Worm (Caenorhabditis elegans): ENCODE measurements around the gene oig-3.

Gene oig-3

DNA sequence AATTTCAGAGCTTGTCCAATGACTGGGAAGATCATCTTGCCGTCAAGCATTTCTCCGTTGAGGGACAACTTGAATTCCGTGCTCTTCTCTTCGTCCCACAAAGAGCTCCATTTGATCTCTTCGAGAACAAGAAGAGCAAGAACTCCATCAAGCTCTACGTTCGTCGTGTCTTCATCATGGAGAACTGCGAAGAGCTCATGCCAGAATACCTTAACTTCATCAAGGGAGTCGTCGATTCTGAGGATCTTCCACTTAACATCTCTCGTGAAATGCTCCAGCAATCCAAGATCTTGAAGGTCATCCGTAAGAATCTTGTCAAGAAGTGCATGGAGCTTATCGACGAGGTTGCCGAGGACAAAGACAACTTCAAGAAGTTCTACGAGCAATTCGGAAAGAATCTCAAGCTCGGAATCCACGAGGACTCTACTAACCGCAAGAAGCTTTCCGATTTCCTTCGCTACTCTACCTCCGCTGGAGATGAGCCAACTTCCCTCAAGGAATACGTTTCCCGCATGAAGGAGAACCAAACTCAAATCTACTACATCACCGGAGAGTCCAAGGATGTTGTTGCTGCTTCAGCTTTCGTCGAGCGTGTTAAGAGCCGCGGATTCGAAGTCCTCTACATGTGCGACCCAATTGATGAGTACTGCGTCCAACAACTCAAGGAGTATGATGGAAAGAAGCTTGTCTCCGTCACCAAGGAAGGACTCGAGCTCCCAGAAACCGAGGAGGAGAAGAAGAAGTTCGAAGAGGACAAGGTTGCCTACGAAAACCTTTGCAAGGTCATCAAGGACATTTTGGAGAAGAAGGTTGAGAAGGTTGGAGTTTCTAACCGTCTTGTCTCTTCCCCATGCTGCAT is 42.1 kb upstream of the oig-3 start (continued):
- TF ChIP-seq aha-1 (tag) (peak; percentile 88), ztf-11 (tag; optimal IDR thresholded peaks at IDR 0.05) (no peak), lin-13 (GFP tag; optimal IDR thresholded peaks at IDR 0.05) (peak; percentile 84), dmd-8 (GFP tag; IDR thresholded peaks at IDR 0.05) (no peak), daf-8 (GFP tag; IDR thresholded peaks at IDR 0.05) (no peak)

DNA sequence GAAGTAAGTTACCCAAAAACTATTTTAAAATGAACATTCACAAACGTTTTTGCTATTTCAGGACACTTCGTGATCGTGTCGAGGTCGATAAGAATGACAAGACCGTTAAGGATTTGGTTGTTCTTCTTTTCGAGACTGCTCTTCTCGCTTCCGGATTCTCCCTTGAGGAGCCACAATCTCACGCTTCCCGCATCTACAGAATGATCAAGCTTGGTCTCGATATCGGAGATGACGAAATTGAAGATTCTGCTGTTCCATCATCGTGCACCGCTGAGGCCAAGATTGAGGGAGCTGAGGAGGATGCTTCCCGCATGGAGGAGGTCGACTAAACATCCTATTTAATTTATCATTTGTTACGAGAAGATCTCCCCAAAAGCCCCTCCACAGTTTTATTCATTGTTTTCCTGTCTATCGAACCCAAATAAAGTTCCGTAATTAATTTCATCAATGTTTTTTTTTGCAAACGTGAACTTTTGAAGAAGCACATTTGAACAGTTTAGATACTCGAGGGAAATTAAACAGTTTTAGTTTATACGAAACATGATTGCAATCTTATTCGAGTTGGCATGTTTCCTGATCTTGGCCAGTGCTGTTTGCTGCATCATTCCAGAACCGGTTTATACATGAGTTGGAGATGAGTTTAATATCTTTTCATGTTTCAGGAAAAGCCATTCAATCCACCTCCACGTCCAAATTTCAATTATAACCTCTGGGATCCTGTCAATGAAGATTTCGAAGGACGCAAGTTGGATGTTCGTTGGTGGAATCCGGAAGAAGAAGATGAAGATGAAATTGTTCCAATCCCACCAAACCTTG is 41.1 kb upstream of the oig-3 start, which contains the start of gene C47E8.11:
Gene C47E8.11 (plus strand): TSS at position 520 of the 816 bp plus-strand sequence.
- TF ChIP-seq T20F7.1 (GFP tag; optimal IDR thresholded peaks at IDR 0.05) = peak; percentile 64
- no peak for TF ChIP-seq skn-1 (tag; optimal IDR thresholded peaks at IDR 0.05)
- TF ChIP-seq zag-1 (tag; optimal IDR thresholded peaks at IDR 0.05) = no peak
- TF ChIP-seq aha-1 (tag) = peak; percentile 98
- peak; percentile 10 for TF ChIP-seq spr-1 (tag; optimal IDR thresholded peaks at IDR 0.05)
- no peak for TF ChIP-seq ceh-44 (GFP tag; IDR thresholded peaks at IDR 0.05)
- TF ChIP-seq arid-1 (GFP tag; conservative IDR thresholded peaks at IDR 0.05) = peak; percentile 44; the same call in 1 of the 2 replicates
- 0 out of 2 replicates have a peak, but pooled peaks have one; percentile 14 for TF ChIP-seq nhr-41 (GFP tag; IDR thresholded peaks at IDR 0.05)
- TF ChIP-seq nhr-25 (tag; optimal IDR thresholded peaks at IDR 0.05; ENCODE audit: borderline replicate concordance, insufficient read depth) = no peak
- no peak for TF ChIP-seq ceh-62 (tag; optimal IDR thresholded peaks at IDR 0.05)
- no peak for TF ChIP-seq fos-1 (tag; optimal IDR thresholded peaks at IDR 0.05)
- no peak for TF ChIP-seq nhr-77 (tag; optimal IDR thresholded peaks at IDR 0.05)
- TF ChIP-seq rbr-2 (tag; optimal IDR thresholded peaks at IDR 0.05) = peak; percentile 3
- TF ChIP-seq dve-1 (tag; optimal IDR thresholded peaks at IDR 0.05; ENCODE audit: insufficient read depth) = peak; percentile 65
- peak; percentile 92 for TF ChIP-seq nhr-6 (tag; optimal IDR thresholded peaks at IDR 0.05)
- TF ChIP-seq daf-16 (GFP tag; optimal IDR thresholded peaks at IDR 0.05) = no peak
- peak; percentile 86 for TF ChIP-seq daf-16 (tag; optimal IDR thresholded peaks at IDR 0.05)
- TF ChIP-seq nhr-11 (tag; optimal IDR thresholded peaks at IDR 0.05) = no peak
- no peak for TF ChIP-seq unc-39 (tag; optimal IDR thresholded peaks at IDR 0.05)
- TF ChIP-seq duxl-1 (tag; optimal IDR thresholded peaks at IDR 0.05; ENCODE audit: poor library complexity) = no peak
- no peak for TF ChIP-seq nhr-28 (tag; optimal IDR thresholded peaks at IDR 0.05)
- peak; percentile 80 for TF ChIP-seq mep-1 (tag; optimal IDR thresholded peaks at IDR 0.05)
- no peak for TF ChIP-seq daf-19 (GFP tag; conservative IDR thresholded peaks at IDR 0.05)
- no peak for TF ChIP-seq R02D3.7 (tag; optimal IDR thresholded peaks at IDR 0.05)
- no peak for TF ChIP-seq egl-43 (GFP tag; IDR thresholded peaks at IDR 0.05)
- TF ChIP-seq nhr-111 (GFP tag; optimal IDR thresholded peaks at IDR 0.05) = peak; percentile 20
- TF ChIP-seq hmg-1.1 (GFP tag; IDR thresholded peaks at IDR 0.05) = peak; percentile 39
- TF ChIP-seq madf-5 (GFP tag; IDR thresholded peaks at IDR 0.05) = no peak
- peak; percentile 9 for TF ChIP-seq dpl-1 (GFP tag; optimal IDR thresholded peaks at IDR 0.05)
- TF ChIP-seq set-16 (GFP tag; IDR thresholded peaks at IDR 0.05) = peak; percentile 39
- TF ChIP-seq dmd-8 (GFP tag; IDR thresholded peaks at IDR 0.05) = no peak; the same call in 1 of the 2 replicates
- TF ChIP-seq lin-1 (GFP tag; IDR thresholded peaks at IDR 0.05) = no peak
- TF ChIP-seq ceh-82 (tag; optimal IDR thresholded peaks at IDR 0.05) = no peak
- TF ChIP-seq unc-130 (GFP tag; optimal IDR thresholded peaks at IDR 0.05) = no peak
- TF ChIP-seq hlh-30 (tag; optimal IDR thresholded peaks at IDR 0.05; ENCODE audit: insufficient read depth) = no peak
- no peak for TF ChIP-seq saeg-2 (GFP tag; IDR thresholded peaks at IDR 0.05)
- TF ChIP-seq egl-27 (tag; optimal IDR thresholded peaks at IDR 0.05) = no peak
- peak; percentile 71 for TF ChIP-seq ama-1 (optimal IDR thresholded peaks at IDR 0.05)
- no peak for TF ChIP-seq ceh-32 (tag; optimal IDR thresholded peaks at IDR 0.05; ENCODE audit: poor library complexity)
- TF ChIP-seq nhr-102 (tag; optimal IDR thresholded peaks at IDR 0.05) = peak; percentile 45
- no peak for TF ChIP-seq tra-1 (GFP tag; IDR thresholded peaks at IDR 0.05)
- TF ChIP-seq attf-4 (tag; optimal IDR thresholded peaks at IDR 0.05) = no peak
- TF ChIP-seq Y105C5A.15 (GFP tag; IDR thresholded peaks at IDR 0.05) = no peak; the same call in 1 of the 2 replicates
- 0 out of 2 replicates have a peak, but pooled peaks have one; percentile 38 for TF ChIP-seq vab-7 (GFP tag; IDR thresholded peaks at IDR 0.05)

Measured in whole organism, L4 larva.